Worm (Caenorhabditis elegans) whole organism, L4/young adult: ENCODE measurements around the gene R11E3.1.

ENCODE experiments used
- W03F9.2 ChIP-seq: fragments of 150-350 bp; optimal IDR thresholded peaks from 2 replicates; lab custom pipeline; 2014; ENCODE audit warnings: missing biosample characterization, missing genetic modification characterization
- dao-5 ChIP-seq: sonication (generic microtip); optimal IDR thresholded peaks from 2 replicates; lab custom pipeline; 2016; ENCODE audit warnings: missing genotype, missing genetic modification characterization, moderate library complexity, missing compliant biosample characterization
- him-1 ChIP-seq: sonication (generic microtip); optimal IDR thresholded peaks from 2 replicates; lab custom pipeline; 2016; ENCODE audit warnings: missing genotype, missing genetic modification reagents, missing genetic modification characterization, missing compliant biosample characterization

Gene R11E3.1

ce11 chrIV:4810377-4810984 is 20.9 kb downstream of the R11E3.1 start, which contains the start of gene eif-1.A:
TSS of gene eif-1.A (plus strand) at chrIV:4810934.
- TF ChIP-seq W03F9.2 (tag; lab: Kevin White, UChicago) (peak; percentile 91), dao-5 (no peak)

ce11 chrIV:4811863-4812262 is 22.3 kb downstream of the R11E3.1 start, which contains the start of gene srw-95:
TSS of gene srw-95 (plus strand) at chrIV:4812075.
- TF ChIP-seq W03F9.2 (tag; lab: Kevin White, UChicago) (no peak), dao-5 (no peak), him-1 (tag; lab: Kevin White, UChicago) (no peak)

ce11 chrIV:4814185-4814584 is 24.6 kb downstream of the R11E3.1 start, which contains the start of gene srw-94:
TSS of gene srw-94 (plus strand) at chrIV:4814485.
- TF ChIP-seq W03F9.2 (tag; lab: Kevin White, UChicago) (no peak), him-1 (tag; lab: Kevin White, UChicago) (no peak), dao-5 (no peak)

ce11 chrIV:4821054-4821453 is 31.5 kb downstream of the R11E3.1 start, which contains the start of gene H06H21.8:
TSS of gene H06H21.8 (minus strand) at chrIV:4821131.
- TF ChIP-seq dao-5 (no peak), him-1 (tag; lab: Kevin White, UChicago) (no peak), W03F9.2 (tag; lab: Kevin White, UChicago) (no peak)

ce11 chrIV:4821843-4822242 is 32.3 kb downstream of the R11E3.1 start:
- TF ChIP-seq dao-5 (no peak), him-1 (tag; lab: Kevin White, UChicago) (no peak), W03F9.2 (tag; lab: Kevin White, UChicago) (no peak)

ce11 chrIV:4827219-4827618 is 37.7 kb downstream of the R11E3.1 start, which contains the start of gene mpz-4:
TSS of gene mpz-4 (minus strand) at chrIV:4827319.
- TF ChIP-seq W03F9.2 (tag; lab: Kevin White, UChicago) (no peak), him-1 (tag; lab: Kevin White, UChicago) (no peak), dao-5 (no peak)

ce11 chrIV:4829641-4830040 is 40.1 kb downstream of the R11E3.1 start:
- TF ChIP-seq him-1 (tag; lab: Kevin White, UChicago) (no peak), dao-5 (no peak), W03F9.2 (tag; lab: Kevin White, UChicago) (no peak)
